Worm (Caenorhabditis elegans) whole organism, L4/young adult: ENCODE results near the gene zipt-2.3.

ENCODE experiments used
- dao-5 ChIP-seq: sonication (generic microtip); optimal IDR thresholded peaks from 2 replicates; lab custom pipeline; 2016; ENCODE audit warnings: missing genotype, missing genetic modification characterization, moderate library complexity, missing compliant biosample characterization
- him-1 ChIP-seq: sonication (generic microtip); optimal IDR thresholded peaks from 2 replicates; lab custom pipeline; 2016; ENCODE audit warnings: missing genotype, missing genetic modification reagents, missing genetic modification characterization, missing compliant biosample characterization

DNA sequence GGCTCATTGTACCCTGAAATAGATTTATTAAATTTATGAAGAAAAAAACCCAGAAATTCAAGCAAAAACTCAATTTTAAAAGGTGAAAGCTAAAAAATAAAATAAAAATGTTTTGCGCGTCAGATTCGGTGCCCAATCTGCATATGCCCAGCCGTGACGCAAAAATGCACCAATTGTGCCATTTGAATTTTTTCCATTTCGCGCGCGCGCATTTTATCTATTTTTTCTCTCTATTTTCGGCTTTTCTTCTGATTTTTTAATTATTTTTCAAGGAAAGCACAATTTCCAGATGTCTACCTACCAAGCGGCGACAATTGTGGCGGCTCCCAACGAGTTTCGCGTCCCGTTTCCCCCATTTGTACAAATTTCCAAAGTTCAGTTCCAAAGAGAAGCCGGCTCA lies 10.1 kb upstream of the zipt-2.3 start, which contains the start of the genes Y54G9A.7 and bub-3:
- no peak for TF ChIP-seq him-1
- TF ChIP-seq dao-5 (tag; lab: Kevin White, UChicago) = no peak
